Worm (Caenorhabditis elegans) whole organism, midembryonic: ENCODE results near the gene ZC250.4.

ENCODE experiments used
- T22C8.4 ChIP-seq: fragments of 200-800 bp; sonication (Bioruptor generic); IDR thresholded peaks from 2 replicates; pipeline ENCODE4 v1.3.6; 2022; ENCODE audit warnings: missing genetic modification characterization, missing compliant biosample characterization
- flt-1 ChIP-seq: fragments of 200-800 bp; sonication (Bioruptor generic); IDR thresholded peaks from 2 replicates; pipeline ENCODE4 v1.3.6; 2022; ENCODE audit warnings: missing genetic modification characterization, missing compliant biosample characterization
- klf-2 ChIP-seq: fragments of 200-800 bp; sonication (Bioruptor generic); conservative IDR thresholded peaks from 2 replicates; pipeline ENCODE4 v1.3.6; 2022; ENCODE audit warnings: missing genetic modification reagents, missing genetic modification characterization, missing compliant biosample characterization
- med-1 ChIP-seq: sonication (generic microtip); optimal IDR thresholded peaks from 2 replicates; lab custom pipeline; 2017; ENCODE audit warnings: missing genetic modification characterization, mild to moderate bottlenecking, missing compliant biosample characterization, antibody characterized with exemption, missing genetic modification reagents; ENCODE audit not compliant: insufficient read depth
- tab-1 ChIP-seq: fragments of 200-800 bp; sonication (Bioruptor generic); IDR thresholded peaks from 2 replicates; pipeline ENCODE4 v1.3.6; 2022; ENCODE audit warnings: missing genetic modification characterization, missing compliant biosample characterization
- ztf-23 ChIP-seq: fragments of 200-800 bp; sonication (Bioruptor generic); IDR thresholded peaks from 2 replicates; pipeline ENCODE4 v1.3.6; 2022; ENCODE audit warnings: missing genetic modification reagents, missing genetic modification characterization, missing compliant biosample characterization

ce11 chrV:5826592-5826991 lies 13.7 kb upstream of the ZC250.4 start, which contains the start of gene let-418:
- no peak for TF ChIP-seq klf-2 (GFP tag; lab: Robert Waterston, UW)
- TF ChIP-seq T22C8.4, result no peak
- no peak for TF ChIP-seq flt-1 (GFP tag; lab: Robert Waterston, UW)
- no peak for TF ChIP-seq med-1
- TF ChIP-seq tab-1 (GFP tag; lab: Robert Waterston, UW), result no peak
- TF ChIP-seq ztf-23 (GFP tag; lab: Robert Waterston, UW), result no peak
